Fruit fly (Drosophila melanogaster) whole organism, wandering third instar larva: Measurements from ENCODE around the gene VhaM9.7-b.

Source experiments
- Abd-B ChIP-seq: fragments of >200 bp; optimal IDR thresholded peaks from 2 replicates; lab custom pipeline; 2017; ENCODE audit warnings: missing biosample characterization, missing genetic modification characterization
- CG32264 ChIP-seq: fragments of 200-800 bp; sonication (Bioruptor generic); optimal IDR thresholded peaks from 2 replicates; lab custom pipeline; 2016; ENCODE audit warnings: missing biosample characterization, missing genetic modification characterization
- CG9705 ChIP-seq: fragments of 200-800 bp; sonication (Bioruptor generic); optimal IDR thresholded peaks from 2 replicates; lab custom pipeline; 2018; ENCODE audit warnings: missing biosample characterization, mild to moderate bottlenecking, missing genetic modification characterization
- CrebA ChIP-seq: fragments of 200-800 bp; sonication (Bioruptor generic); optimal IDR thresholded peaks from 2 replicates; lab custom pipeline; 2016; ENCODE audit warnings: missing biosample characterization, mild to moderate bottlenecking, missing genetic modification characterization, borderline replicate concordance
- Dfd ChIP-seq: fragments of >200 bp; optimal IDR thresholded peaks from 2 replicates; lab custom pipeline; 2017; ENCODE audit warnings: missing biosample characterization, missing genetic modification characterization
- Dif ChIP-seq: fragments of 200-275, 200-300 bp; sonication (Bioruptor generic); optimal IDR thresholded peaks from 2 replicates; lab custom pipeline; 2018; ENCODE audit warnings: missing biosample characterization, missing genetic modification characterization; ENCODE audit not compliant: partially characterized antibody
- HLH106 ChIP-seq: fragments of 200-800 bp; optimal IDR thresholded peaks from 3 replicates; lab custom pipeline; 2019; ENCODE audit warnings: missing biosample characterization, mild to moderate bottlenecking, missing genetic modification characterization, moderate library complexity
- Hnf4 ChIP-seq: fragments of 200-800 bp; sonication (Bioruptor generic); optimal IDR thresholded peaks from 2 replicates; lab custom pipeline; 2016; ENCODE audit warnings: missing biosample characterization, mild to moderate bottlenecking, missing genetic modification characterization
- Hr78 ChIP-seq: fragments of >200 bp; optimal IDR thresholded peaks from 2 replicates; lab custom pipeline; 2017; ENCODE audit warnings: missing biosample characterization, missing genetic modification characterization
- Jra ChIP-seq: sonication (Bioruptor generic); optimal IDR thresholded peaks from 2 replicates; lab custom pipeline; 2016; ENCODE audit warnings: missing biosample characterization, missing genetic modification characterization
- Mio ChIP-seq: sonication (Bioruptor generic); optimal IDR thresholded peaks from 2 replicates; lab custom pipeline; 2016; ENCODE audit warnings: missing biosample characterization, missing genetic modification characterization
- Myc ChIP-seq: fragments of >200 bp; optimal IDR thresholded peaks from 2 replicates; lab custom pipeline; 2017
- OdsH ChIP-seq: fragments of 200-800 bp; sonication (Bioruptor generic); optimal IDR thresholded peaks from 2 replicates; lab custom pipeline; 2016; ENCODE audit warnings: missing biosample characterization, mild to moderate bottlenecking, missing genetic modification characterization
- Rel ChIP-seq, 2 experiments: fragments of 200-800 bp; sonication (Bioruptor generic) in 1 of 2; optimal IDR thresholded peaks; 2 replicates in 1 of 2; 3 replicates in 1 of 2; lab custom pipeline; 2016 to 2019; ENCODE audit warnings: mild to moderate bottlenecking in 2 of 2, missing biosample characterization in 2 of 2, missing genetic modification characterization in 2 of 2, moderate library complexity in 1 of 2
- Sp1 ChIP-seq: fragments of 200-800 bp; sonication (Bioruptor generic); optimal IDR thresholded peaks from 3 replicates; lab custom pipeline; 2019; ENCODE audit warnings: missing biosample characterization, mild to moderate bottlenecking, missing genetic modification characterization, moderate library complexity
- br ChIP-seq: fragments of 200-800 bp; sonication (Bioruptor generic); optimal IDR thresholded peaks from 2 replicates; lab custom pipeline; 2016; ENCODE audit warnings: missing biosample characterization, missing genetic modification characterization
- brk ChIP-seq: fragments of 200-800 bp; sonication (Bioruptor generic); optimal IDR thresholded peaks from 2 replicates; lab custom pipeline; 2016; ENCODE audit warnings: missing biosample characterization, mild to moderate bottlenecking, missing genetic modification characterization
- dmrt93B ChIP-seq: fragments of 200-800 bp; sonication (Bioruptor generic); optimal IDR thresholded peaks from 2 replicates; lab custom pipeline; 2018; ENCODE audit warnings: missing biosample characterization, mild to moderate bottlenecking, missing genetic modification characterization
- dsf ChIP-seq: sonication (Bioruptor generic); optimal IDR thresholded peaks from 2 replicates; lab custom pipeline; 2016; ENCODE audit warnings: missing biosample characterization, missing genetic modification characterization, borderline replicate concordance
- ey ChIP-seq: fragments of 200-800 bp; sonication (Bioruptor generic); optimal IDR thresholded peaks from 2 replicates; lab custom pipeline; 2016; ENCODE audit warnings: missing biosample characterization, missing genetic modification characterization
- fru ChIP-seq: fragments of 200-800 bp; sonication (Bioruptor generic); optimal IDR thresholded peaks from 3 replicates; lab custom pipeline; 2016; ENCODE audit warnings: missing biosample characterization, mild to moderate bottlenecking, missing genetic modification characterization
- h ChIP-seq: fragments of 200-800 bp; sonication (Bioruptor generic); optimal IDR thresholded peaks from 3 replicates; lab custom pipeline; 2016; ENCODE audit warnings: missing biosample characterization, mild to moderate bottlenecking, missing genetic modification characterization
- jim ChIP-seq: fragments of 175-275, 200-325 bp; sonication (Bioruptor generic); optimal IDR thresholded peaks from 2 replicates; lab custom pipeline; 2016; ENCODE audit warnings: missing biosample characterization, mild to moderate bottlenecking, missing genetic modification characterization
- pan ChIP-seq: fragments of >200 bp; optimal IDR thresholded peaks from 2 replicates; lab custom pipeline; 2017
- psq ChIP-seq: fragments of 200-800 bp; sonication (Bioruptor generic); optimal IDR thresholded peaks from 3 replicates; lab custom pipeline; 2017; ENCODE audit warnings: missing biosample characterization, mild to moderate bottlenecking, missing genetic modification characterization, moderate library complexity
- sage ChIP-seq: fragments of 200-800 bp; sonication (Bioruptor generic); optimal IDR thresholded peaks from 2 replicates; lab custom pipeline; 2016; ENCODE audit warnings: missing biosample characterization, mild to moderate bottlenecking, missing genetic modification characterization
- sv ChIP-seq: fragments of 200-800 bp; sonication (Bioruptor generic); optimal IDR thresholded peaks from 3 replicates; lab custom pipeline; 2016; ENCODE audit warnings: missing biosample characterization, missing genetic modification characterization
- tai ChIP-seq: sonication (Bioruptor generic); optimal IDR thresholded peaks from 2 replicates; lab custom pipeline; 2016; ENCODE audit warnings: missing biosample characterization, missing genetic modification characterization
- usp ChIP-seq: fragments of >200 bp; optimal IDR thresholded peaks from 2 replicates; lab custom pipeline; 2017; ENCODE audit warnings: missing biosample characterization, missing genetic modification characterization
- woc ChIP-seq: sonication (Bioruptor generic); optimal IDR thresholded peaks from 2 replicates; lab custom pipeline; 2016; ENCODE audit warnings: missing biosample characterization, mild to moderate bottlenecking, missing genetic modification characterization

VhaM9.7-b gene

DNA sequence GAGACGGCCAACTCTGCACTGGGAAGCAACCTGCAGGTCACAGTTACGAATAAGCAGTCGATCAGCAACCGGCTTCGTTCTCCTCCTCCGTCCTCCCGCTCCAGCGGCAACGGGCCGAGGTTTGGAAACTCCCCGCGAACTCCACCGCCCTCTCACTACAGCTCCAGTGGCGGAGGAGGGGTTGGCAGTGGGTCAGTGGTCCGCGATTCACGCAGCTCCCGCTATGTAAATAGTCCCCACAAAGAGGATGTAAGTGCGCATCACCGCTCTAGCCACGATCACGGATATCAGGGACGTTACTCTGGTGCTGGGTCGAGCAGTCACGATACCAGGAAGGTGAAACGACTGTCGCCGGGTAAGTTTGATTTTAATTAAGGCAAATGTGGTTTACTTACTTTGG, 21.3 kb upstream of the VhaM9.7-b start:
- TF ChIP-seq usp (GFP tag; lab: Kevin White, UChicago) (no peak), Abd-B (GFP tag; lab: Kevin White, UChicago) (no peak), fru (no peak), Hr78 (GFP tag; lab: Kevin White, UChicago) (no peak), Dif (no peak), Mio (GFP tag; lab: Kevin White, UChicago) (no peak), Dfd (GFP tag; lab: Kevin White, UChicago) (no peak), h (no peak), woc (GFP tag; lab: Kevin White, UChicago) (no peak), Jra (GFP tag; lab: Kevin White, UChicago) (no peak), dsf (GFP tag; lab: Kevin White, UChicago) (no peak)

DNA sequence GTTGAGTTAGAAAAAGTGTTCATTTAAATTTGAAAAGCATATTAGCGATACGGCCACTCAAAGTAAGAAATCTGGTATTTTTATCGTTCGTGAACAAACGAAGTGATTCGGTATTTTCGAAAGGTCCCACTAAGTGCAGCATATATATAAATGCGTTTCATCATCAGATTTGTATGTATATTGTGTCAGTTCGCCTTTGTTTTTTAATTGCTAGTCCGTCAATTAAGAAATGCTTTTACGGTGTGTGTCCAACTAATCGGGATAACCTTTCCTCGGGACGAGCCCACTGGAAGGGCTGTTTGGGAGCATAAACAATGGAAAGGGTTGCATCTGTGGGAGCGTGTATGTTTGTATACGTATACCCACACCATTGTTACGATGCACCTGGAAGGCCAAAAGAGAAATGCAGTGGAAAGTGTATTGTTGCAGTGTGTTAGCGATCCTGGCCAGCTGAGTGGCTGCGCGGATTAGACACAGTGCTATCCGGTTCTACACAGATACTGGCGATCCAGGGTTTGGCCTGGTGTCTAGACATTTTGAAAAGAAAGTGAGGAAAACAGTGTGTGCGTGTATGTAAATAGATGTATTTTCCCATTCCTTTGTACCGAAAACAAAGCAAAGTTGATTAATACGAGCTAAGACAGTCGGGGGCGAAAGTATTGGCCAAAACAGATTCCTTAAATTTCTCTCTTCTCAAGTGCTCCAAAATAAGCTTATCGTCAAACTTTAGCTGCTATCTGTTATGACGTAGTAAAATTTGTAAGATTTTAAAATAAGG, 16.4 kb upstream of the VhaM9.7-b start, which contains the start of gene CG7611:
TSS of gene CG7611 (plus strand) at position 128 of the 778 bp plus-strand sequence.
- peak; percentile 49 for TF ChIP-seq sage
- no peak for TF ChIP-seq Rel (GFP tag; optimal IDR thresholded peaks at IDR 0.05; lab: Kevin White, UChicago)
- peak; percentile 27 for TF ChIP-seq Rel (tag; optimal IDR thresholded peaks at IDR 0.05; lab: Kevin White, UChicago)
- no peak for TF ChIP-seq woc (GFP tag; lab: Kevin White, UChicago)
- TF ChIP-seq Myc (lab: Kevin White, UChicago), result no peak
- peak; percentile 6 for TF ChIP-seq psq (GFP tag; lab: Kevin White, UChicago)

DNA sequence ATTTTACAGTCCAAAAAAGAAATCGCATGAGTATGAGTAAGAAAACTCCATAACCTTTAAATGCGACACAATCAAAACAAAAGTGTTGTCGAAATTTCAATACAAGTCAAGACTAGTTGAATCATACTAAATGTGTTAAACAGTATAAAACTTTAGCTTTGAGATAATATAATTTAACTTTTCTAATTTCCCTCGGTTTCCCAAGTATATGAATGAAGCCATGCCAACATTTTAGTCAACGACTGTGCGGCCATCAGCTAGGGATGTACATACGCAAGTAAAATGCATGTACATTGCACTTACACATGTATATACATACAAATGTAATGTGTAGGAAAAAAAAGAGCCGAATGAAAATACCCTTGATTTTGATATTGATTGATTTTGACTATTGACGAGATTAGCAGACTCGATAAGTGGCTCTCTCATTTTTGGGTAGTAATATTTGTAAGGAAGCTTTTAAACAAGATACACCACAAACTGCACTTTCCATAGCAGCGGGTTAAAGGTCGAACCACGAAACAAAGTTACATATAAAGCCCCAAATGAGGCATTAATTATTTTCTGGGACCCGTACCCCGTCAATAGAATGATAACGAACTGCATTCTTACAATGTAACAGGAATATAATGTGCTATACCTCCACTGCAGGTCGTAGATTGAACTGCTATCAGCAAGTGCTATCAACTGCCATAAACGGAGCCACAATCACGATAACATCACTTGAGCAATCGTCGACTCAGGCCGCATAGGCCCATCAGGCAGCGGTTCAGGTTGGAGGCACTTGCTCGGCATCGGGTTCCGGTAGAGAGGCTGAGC, 15.4 kb upstream of the VhaM9.7-b start:
- TF ChIP-seq Hr78 (GFP tag; lab: Kevin White, UChicago) (no peak), Hnf4 (GFP tag; lab: Kevin White, UChicago) (peak; percentile 34), dsf (GFP tag; lab: Kevin White, UChicago) (no peak), usp (GFP tag; lab: Kevin White, UChicago) (no peak), OdsH (GFP tag; lab: Kevin White, UChicago) (peak; percentile 19), Dif (no peak), dmrt93B (no peak), Jra (GFP tag; lab: Kevin White, UChicago) (no peak), Dfd (GFP tag; lab: Kevin White, UChicago) (no peak), Mio (GFP tag; lab: Kevin White, UChicago) (no peak), fru (no peak), HLH106 (no peak), sage (peak; percentile 47), pan (lab: Kevin White, UChicago) (no peak), woc (GFP tag; lab: Kevin White, UChicago) (no peak), tai (GFP tag; lab: Kevin White, UChicago) (no peak), Rel (GFP tag; optimal IDR thresholded peaks at IDR 0.05; lab: Kevin White, UChicago) (no peak), Rel (tag; optimal IDR thresholded peaks at IDR 0.05; lab: Kevin White, UChicago) (no peak), psq (GFP tag; lab: Kevin White, UChicago) (peak; percentile 15), CrebA (GFP tag; lab: Kevin White, UChicago) (no peak), brk (GFP tag; lab: Kevin White, UChicago) (no peak), CG9705 (no peak), h (no peak), Abd-B (GFP tag; lab: Kevin White, UChicago) (no peak), br (GFP tag; lab: Kevin White, UChicago) (no peak), CG32264 (GFP tag; lab: Kevin White, UChicago) (no peak), sv (GFP tag; lab: Kevin White, UChicago) (no peak), Sp1 (GFP tag; lab: Kevin White, UChicago) (no peak)

DNA sequence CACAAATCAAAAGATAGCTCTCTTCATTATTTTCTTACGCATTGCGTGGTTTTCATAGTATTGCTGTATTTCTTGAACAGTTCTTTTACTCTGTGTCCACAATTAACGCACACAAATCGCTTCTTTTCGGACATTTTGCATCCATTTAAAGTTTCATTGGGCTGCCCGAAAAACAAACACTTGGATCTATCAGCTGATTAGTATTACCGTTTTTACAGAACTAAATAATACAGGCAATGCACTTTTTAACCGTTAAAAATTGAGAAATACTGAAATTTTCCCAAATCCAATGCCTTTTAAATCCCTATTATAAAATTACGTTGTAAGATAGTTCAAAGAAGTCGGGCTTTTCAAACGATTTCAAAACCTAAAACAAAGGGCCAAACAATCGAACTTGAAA, 10.6 kb upstream of the VhaM9.7-b start, which contains the start of gene Arv1:
TSS of gene Arv1 (minus strand) at position 226 of the 400 bp plus-strand sequence.
- TF ChIP-seq Sp1 (GFP tag; lab: Kevin White, UChicago) (no peak), CrebA (GFP tag; lab: Kevin White, UChicago) (no peak), brk (GFP tag; lab: Kevin White, UChicago) (peak; percentile 21), HLH106 (no peak), br (GFP tag; lab: Kevin White, UChicago) (no peak), jim (GFP tag; lab: Kevin White, UChicago) (no peak), ey (GFP tag; lab: Kevin White, UChicago) (no peak), Mio (GFP tag; lab: Kevin White, UChicago) (no peak)
